Worm (Caenorhabditis elegans) whole organism, L3 larva: Measurements from ENCODE around the gene Y11D7A.8.

ENCODE experiments used
- ceh-16 ChIP-seq: sonication (generic microtip); optimal IDR thresholded peaks from 2 replicates; lab custom pipeline; 2017; ENCODE audit warnings: missing biosample characterization, missing genetic modification characterization
- elt-1 ChIP-seq: fragments of 150-350 bp; optimal IDR thresholded peaks from 2 replicates; lab custom pipeline; 2014; ENCODE audit warnings: missing biosample characterization, missing genetic modification characterization
- nhr-77 ChIP-seq: fragments of 150-350 bp; optimal IDR thresholded peaks from 2 replicates; lab custom pipeline; 2014; ENCODE audit warnings: missing biosample characterization, missing genetic modification characterization

ce11 chrIV:9210841-9211240 lies 40.3 kb upstream of the Y11D7A.8 start:
- TF ChIP-seq ceh-16 (tag; lab: Kevin White, UChicago) (no peak), elt-1 (tag; lab: Kevin White, UChicago) (no peak), nhr-77 (tag; lab: Kevin White, UChicago) (no peak)
